Worm (Caenorhabditis elegans) whole organism, late embryonic: ENCODE results near the gene Y54G11A.17.

Experiments used
- elt-2 ChIP-seq: sonication (generic microtip); optimal IDR thresholded peaks from 2 replicates; lab custom pipeline; 2016; ENCODE audit warnings: missing genetic modification reagents, missing genetic modification characterization, missing compliant biosample characterization
- pag-3 ChIP-seq: sonication (generic microtip); optimal IDR thresholded peaks from 2 replicates; lab custom pipeline; 2016; ENCODE audit warnings: missing compliant biosample characterization, missing genetic modification characterization, borderline replicate concordance
- pha-4 ChIP-seq: fragments of 150-350 bp; optimal IDR thresholded peaks from 2 replicates; lab custom pipeline; 2018; ENCODE audit warnings: missing biosample characterization, missing genetic modification reagents, missing genetic modification characterization

DNA sequence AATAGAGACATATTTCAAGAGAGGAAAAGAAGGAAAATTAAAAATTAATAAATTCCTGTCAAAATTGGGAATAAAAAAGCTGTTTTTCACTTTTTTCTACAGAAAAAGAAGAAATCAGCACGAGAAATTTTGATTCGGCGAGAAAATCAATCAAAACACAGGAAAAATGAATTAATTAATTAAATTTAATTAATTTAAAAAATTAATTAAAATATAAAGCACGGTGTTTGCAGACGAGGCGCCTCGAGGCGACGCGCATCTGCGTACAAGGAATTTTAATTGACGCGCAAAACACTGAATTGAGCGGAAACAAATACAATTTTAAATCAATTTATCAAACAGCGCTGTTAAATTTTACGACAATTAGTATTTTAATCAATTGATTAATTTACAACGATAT is 28.0 kb downstream of the Y54G11A.17 start:
- TF ChIP-seq pag-3 (tag; lab: Kevin White, UChicago) (no peak), elt-2 (tag; lab: Kevin White, UChicago) (no peak), pha-4 (tag; lab: Kevin White, UChicago) (no peak)
